Worm (Caenorhabditis elegans) whole organism, L3 larva: ENCODE results near the gene jmjd-3.1.

Experiments used
- ZK546.5 ChIP-seq: sonication (generic microtip); optimal IDR thresholded peaks from 2 replicates; lab custom pipeline; 2017; ENCODE audit warnings: missing biosample characterization, missing genetic modification characterization
- aly-2 ChIP-seq: fragments of 150-350 bp; optimal IDR thresholded peaks from 2 replicates; lab custom pipeline; 2014; ENCODE audit warnings: missing biosample characterization, missing genetic modification characterization
- ama-1 ChIP-seq: fragments of 150-350 bp; optimal IDR thresholded peaks from 2 replicates; lab custom pipeline; 2018
- lin-15B ChIP-seq: fragments of 150-350 bp; optimal IDR thresholded peaks from 2 replicates; lab custom pipeline; 2014; ENCODE audit warnings: missing biosample characterization, missing genetic modification characterization
- nhr-11 ChIP-seq: fragments of 150-350 bp; optimal IDR thresholded peaks from 2 replicates; lab custom pipeline; 2014; ENCODE audit warnings: missing biosample characterization, missing genetic modification characterization
- nhr-237 ChIP-seq: fragments of 150-350 bp; optimal IDR thresholded peaks from 2 replicates; lab custom pipeline; 2014; ENCODE audit warnings: missing biosample characterization, missing genetic modification characterization
- nhr-28 ChIP-seq: fragments of 150-350 bp; optimal IDR thresholded peaks from 2 replicates; lab custom pipeline; 2014; ENCODE audit warnings: missing biosample characterization, missing genetic modification characterization
- nhr-76 ChIP-seq: fragments of 150-350 bp; sonication (generic microtip); optimal IDR thresholded peaks from 5 replicates; lab custom pipeline; 2014; ENCODE audit warnings: missing biosample characterization, missing genetic modification characterization
- skn-1 ChIP-seq: fragments of 150-350 bp; optimal IDR thresholded peaks from 2 replicates; lab custom pipeline; 2014; ENCODE audit warnings: missing biosample characterization, missing genetic modification characterization
- snpc-4 ChIP-seq: fragments of 150-350 bp; optimal IDR thresholded peaks from 2 replicates; lab custom pipeline; 2014; ENCODE audit warnings: missing biosample characterization, missing genetic modification characterization
- zag-1 ChIP-seq: fragments of 150-350 bp; optimal IDR thresholded peaks from 2 replicates; lab custom pipeline; 2014; ENCODE audit warnings: missing biosample characterization, missing genetic modification characterization
- ztf-4 ChIP-seq: fragments of 150-350 bp; optimal IDR thresholded peaks from 2 replicates; lab custom pipeline; 2014; ENCODE audit warnings: missing biosample characterization, missing genetic modification characterization

ce11 chrX:8550099-8550498 is 20.7 kb upstream of the jmjd-3.1 start:
- TF ChIP-seq ztf-4 (tag; lab: Kevin White, UChicago) (no peak), nhr-237 (tag; lab: Kevin White, UChicago) (no peak), skn-1 (tag; lab: Kevin White, UChicago) (peak; percentile 0), nhr-28 (tag; lab: Kevin White, UChicago) (no peak), ama-1 (lab: Kevin White, UChicago) (no peak), nhr-76 (tag; lab: Kevin White, UChicago) (no peak), snpc-4 (tag; lab: Kevin White, UChicago) (no peak), lin-15B (tag; lab: Kevin White, UChicago) (no peak), aly-2 (tag; lab: Kevin White, UChicago) (no peak), ZK546.5 (no peak), zag-1 (no peak), nhr-11 (tag; lab: Kevin White, UChicago) (no peak)
